Fruit fly (Drosophila melanogaster) whole organism, adult: ENCODE data around the gene Mo25.
A peak's percentile ranks its signal among the peaks of the same experiment; 100 is the strongest.

Experiments used
- CG11617 ChIP-seq: fragments of 200-800 bp; sonication (Bioruptor generic); optimal IDR thresholded peaks from 2 replicates; lab custom pipeline; 2017; ENCODE audit warnings: mild to moderate bottlenecking, missing biosample characterization, missing genetic modification reagents, missing genetic modification characterization
- CG12768 ChIP-seq: fragments of 200-800 bp; sonication (Bioruptor generic); optimal IDR thresholded peaks from 2 replicates; lab custom pipeline; 2017; ENCODE audit warnings: missing biosample characterization, missing genetic modification characterization, mild to moderate bottlenecking, moderate library complexity, missing genetic modification reagents
- CG14711 ChIP-seq: fragments of 200-800 bp; sonication (Bioruptor generic); optimal IDR thresholded peaks from 2 replicates; lab custom pipeline; 2018; ENCODE audit warnings: missing biosample characterization, mild to moderate bottlenecking, missing genetic modification characterization, moderate library complexity
- CG1620 ChIP-seq: fragments of 200-800 bp; sonication (Bioruptor generic); optimal IDR thresholded peaks from 2 replicates; lab custom pipeline; 2016; ENCODE audit warnings: missing biosample characterization, missing genetic modification characterization
- CG33017 ChIP-seq: fragments of 200-800 bp; sonication (Bioruptor generic); optimal IDR thresholded peaks from 2 replicates; lab custom pipeline; 2018; ENCODE audit warnings: missing biosample characterization, mild to moderate bottlenecking, missing genetic modification characterization, moderate library complexity
- CG5204 ChIP-seq: fragments of 200-800 bp; sonication (Bioruptor generic); optimal IDR thresholded peaks from 2 replicates; lab custom pipeline; 2016; ENCODE audit warnings: missing biosample characterization, missing genetic modification characterization
- CG7045 ChIP-seq: fragments of 200-800 bp; sonication (Bioruptor generic); optimal IDR thresholded peaks from 2 replicates; lab custom pipeline; 2017; ENCODE audit warnings: missing biosample characterization, mild to moderate bottlenecking, missing genetic modification characterization
- CG7101 ChIP-seq: fragments of 200-800 bp; sonication (Bioruptor generic); optimal IDR thresholded peaks from 2 replicates; lab custom pipeline; 2018; ENCODE audit warnings: missing biosample characterization, mild to moderate bottlenecking, missing genetic modification characterization, moderate library complexity
- Clk ChIP-seq: fragments of 200-800 bp; sonication (Bioruptor generic); optimal IDR thresholded peaks from 2 replicates; lab custom pipeline; 2017; ENCODE audit warnings: missing biosample characterization, missing genetic modification characterization
- Crg-1 ChIP-seq: fragments of 200-800 bp; sonication (Bioruptor generic); optimal IDR thresholded peaks from 2 replicates; lab custom pipeline; 2016; ENCODE audit warnings: missing biosample characterization, missing genetic modification characterization
- Hr96 ChIP-seq: fragments of 200-800 bp; sonication (Bioruptor generic); optimal IDR thresholded peaks from 2 replicates; lab custom pipeline; 2016; ENCODE audit warnings: missing biosample characterization, missing genetic modification characterization
- Mnt ChIP-seq: fragments of 200-800 bp; sonication (Bioruptor generic); optimal IDR thresholded peaks from 2 replicates; lab custom pipeline; 2016; ENCODE audit warnings: missing biosample characterization, mild to moderate bottlenecking, missing genetic modification characterization
- bab1 ChIP-seq: fragments of 200-800 bp; sonication (Bioruptor generic); optimal IDR thresholded peaks from 3 replicates; lab custom pipeline; 2019; ENCODE audit warnings: missing biosample characterization, mild to moderate bottlenecking, missing genetic modification characterization, moderate library complexity
- cic ChIP-seq: fragments of 200-800 bp; sonication (Bioruptor generic); optimal IDR thresholded peaks from 2 replicates; lab custom pipeline; 2017; ENCODE audit warnings: missing biosample characterization, mild to moderate bottlenecking, missing genetic modification characterization, moderate library complexity
- cnc ChIP-seq, 2 experiments: fragments of >200 bp; optimal IDR thresholded peaks; 2 replicates each; lab custom pipeline; 2017
- kay ChIP-seq: fragments of 200-800 bp; sonication (Bioruptor generic); peaks from one replicate; lab custom pipeline; 2016; ENCODE audit warnings: missing biosample characterization, missing genetic modification characterization, borderline replicate concordance
- ovo ChIP-seq: fragments of 200-800 bp; sonication (Bioruptor generic); optimal IDR thresholded peaks from 2 replicates; lab custom pipeline; 2016; ENCODE audit warnings: missing biosample characterization, missing genetic modification characterization
- pad ChIP-seq: fragments of 200-800 bp; sonication (Bioruptor generic); optimal IDR thresholded peaks from 3 replicates; lab custom pipeline; 2017; ENCODE audit warnings: missing biosample characterization, missing genetic modification characterization, mild to moderate bottlenecking, moderate library complexity, missing genetic modification reagents
- tj ChIP-seq: fragments of 200-800 bp; sonication (Bioruptor generic); optimal IDR thresholded peaks from 3 replicates; lab custom pipeline; 2017; ENCODE audit warnings: missing biosample characterization, mild to moderate bottlenecking, missing genetic modification characterization, moderate library complexity
- toe ChIP-seq: fragments of 200-800 bp; sonication (Bioruptor generic); optimal IDR thresholded peaks from 2 replicates; lab custom pipeline; 2016; ENCODE audit warnings: missing biosample characterization, missing genetic modification characterization

The Mo25 gene

DNA sequence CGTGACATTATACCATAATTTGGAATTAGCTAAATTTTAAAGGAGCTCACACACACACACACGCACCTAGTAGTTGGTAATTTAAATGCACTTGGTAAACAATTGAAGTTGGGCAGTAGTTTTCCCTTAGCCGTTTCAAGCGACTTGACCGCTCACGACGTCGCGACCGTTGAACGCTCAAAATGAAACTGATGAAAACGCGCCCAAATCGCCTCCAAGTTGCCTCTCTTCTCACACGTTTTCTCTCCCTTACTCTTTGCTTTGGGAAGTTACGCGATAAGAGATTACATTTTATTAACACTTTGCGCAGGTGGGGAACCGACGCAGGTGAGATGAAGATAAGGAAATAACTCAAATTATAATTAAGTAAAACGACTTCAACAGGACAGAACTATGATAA is 43.1 kb downstream of the Mo25 start:
- TF ChIP-seq Mnt (GFP tag; lab: Kevin White, UChicago) (peak; percentile 22), CG7101 (no peak), toe (GFP tag; lab: Kevin White, UChicago) (no peak), ovo (GFP tag; lab: Kevin White, UChicago) (no peak), Crg-1 (GFP tag; lab: Kevin White, UChicago) (no peak), CG14711 (tag; lab: Kevin White, UChicago) (no peak), kay (GFP tag; lab: Kevin White, UChicago) (peak; percentile 60), CG12768 (GFP tag; lab: Kevin White, UChicago) (peak; percentile 33), bab1 (no peak), cnc (optimal IDR thresholded peaks at IDR 0.05; lab: Kevin White, UChicago) (no peak), CG11617 (GFP tag; lab: Kevin White, UChicago) (no peak), pad (GFP tag; lab: Kevin White, UChicago) (peak; percentile 11), CG7045 (no peak), Clk (GFP tag; lab: Kevin White, UChicago) (no peak), CG33017 (no peak), tj (GFP tag; lab: Kevin White, UChicago) (no peak), Hr96 (GFP tag; lab: Kevin White, UChicago) (no peak), cic (no peak), CG5204 (GFP tag; lab: Kevin White, UChicago) (no peak), CG1620 (GFP tag; lab: Kevin White, UChicago) (no peak)

DNA sequence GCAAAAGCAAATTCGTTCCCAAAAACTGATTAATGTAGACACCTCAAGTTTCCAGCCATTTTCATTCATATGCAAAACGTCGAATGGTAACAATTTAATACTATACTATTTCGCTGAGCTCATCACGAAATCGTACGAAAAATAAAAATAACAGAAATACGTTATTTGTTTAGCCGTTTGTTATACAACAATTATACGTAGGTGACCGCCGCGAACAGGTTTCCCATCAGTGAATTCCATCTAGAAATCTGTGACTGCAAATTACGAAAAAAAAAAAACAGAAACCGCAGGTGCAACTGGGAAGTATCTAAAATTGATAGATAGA is 43.6 kb downstream of the Mo25 start:
- TF ChIP-seq tj (GFP tag; lab: Kevin White, UChicago) (peak; percentile 89), pad (GFP tag; lab: Kevin White, UChicago) (no peak), CG7045 (no peak)

DNA sequence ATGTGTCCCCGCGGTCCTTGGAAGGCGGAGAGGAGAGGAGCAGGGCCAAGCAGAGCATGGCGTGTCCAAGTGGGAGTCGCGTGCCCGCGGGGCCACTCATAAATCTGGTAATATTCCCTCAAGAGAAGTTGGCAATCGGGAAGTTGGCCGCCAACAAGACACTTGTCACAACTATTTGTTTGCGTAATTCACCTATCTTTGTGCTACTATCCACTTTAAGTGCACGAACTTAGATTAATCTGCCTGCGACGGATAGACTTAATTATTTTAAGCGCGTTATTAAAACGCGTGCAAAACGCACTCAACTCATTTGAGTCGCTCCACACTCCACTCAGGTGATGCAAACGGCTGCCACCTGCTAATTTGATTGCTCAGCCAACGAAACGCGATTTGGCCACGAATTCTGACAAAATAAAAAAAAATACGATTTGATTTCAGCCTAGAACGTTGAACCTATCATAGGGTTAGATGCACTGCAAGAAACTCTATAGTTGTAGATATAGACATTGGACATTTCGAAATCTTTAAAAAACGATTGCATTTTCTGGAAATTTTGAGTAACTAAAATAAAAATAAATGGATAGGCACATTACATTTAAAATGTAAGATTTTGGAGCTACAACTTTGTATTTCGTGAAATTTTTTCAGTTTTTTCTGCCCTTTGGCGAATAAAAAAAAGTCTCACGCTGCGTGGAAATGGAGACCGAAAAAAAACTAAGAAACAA is 44.1 kb downstream of the Mo25 start:
- TF ChIP-seq CG12768 (GFP tag; lab: Kevin White, UChicago) (no peak), kay (GFP tag; lab: Kevin White, UChicago) (peak; percentile 19)

DNA sequence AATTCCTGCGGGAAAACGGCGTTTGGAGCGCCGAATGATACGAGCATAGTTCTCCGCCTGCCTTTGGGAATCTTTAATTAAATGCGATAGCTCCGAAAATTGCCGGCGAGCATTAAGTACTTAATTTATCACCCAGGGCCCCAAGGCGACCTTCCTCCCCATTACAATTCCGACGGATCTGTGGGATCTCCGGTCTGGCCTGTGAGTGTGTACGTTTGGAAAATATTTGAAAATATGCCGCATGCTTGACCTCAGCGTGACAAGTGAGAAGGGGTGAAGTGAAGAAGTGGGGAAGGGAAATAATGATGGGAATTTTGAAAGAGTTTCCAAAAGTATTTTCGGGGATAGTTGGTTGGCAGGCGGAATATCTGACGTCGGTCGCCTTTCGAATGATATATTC is 45.8 kb downstream of the Mo25 start:
- TF ChIP-seq toe (GFP tag; lab: Kevin White, UChicago) (no peak), CG5204 (GFP tag; lab: Kevin White, UChicago) (no peak), pad (GFP tag; lab: Kevin White, UChicago) (no peak), cic (no peak), CG33017 (no peak), Mnt (GFP tag; lab: Kevin White, UChicago) (no peak), tj (GFP tag; lab: Kevin White, UChicago) (no peak), ovo (GFP tag; lab: Kevin White, UChicago) (no peak), CG7045 (no peak), CG1620 (GFP tag; lab: Kevin White, UChicago) (no peak), bab1 (no peak), Clk (GFP tag; lab: Kevin White, UChicago) (no peak), CG12768 (GFP tag; lab: Kevin White, UChicago) (no peak), Hr96 (GFP tag; lab: Kevin White, UChicago) (no peak), cnc (optimal IDR thresholded peaks at IDR 0.05; lab: Kevin White, UChicago) (no peak), CG14711 (tag; lab: Kevin White, UChicago) (no peak), Crg-1 (GFP tag; lab: Kevin White, UChicago) (no peak), CG11617 (GFP tag; lab: Kevin White, UChicago) (no peak)

DNA sequence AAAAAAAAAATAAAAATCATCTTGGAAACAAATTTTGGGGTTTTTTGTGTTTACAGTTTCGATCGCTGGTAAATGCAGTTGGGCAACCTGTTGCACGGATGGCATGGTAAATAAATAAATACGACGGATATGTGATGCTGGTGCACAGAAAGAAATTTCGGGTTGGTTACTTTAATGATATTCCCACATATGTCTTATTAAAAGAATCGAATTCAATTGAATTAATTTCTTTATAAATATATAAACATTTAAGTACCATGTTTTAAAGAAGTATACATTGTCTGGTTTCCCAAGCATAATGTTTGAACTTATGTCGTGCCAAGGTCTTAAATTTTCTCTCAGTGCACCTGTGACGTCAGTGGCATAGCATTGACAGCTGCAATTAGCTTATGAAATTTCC is 47.8 kb downstream of the Mo25 start:
- TF ChIP-seq Hr96 (GFP tag; lab: Kevin White, UChicago) (no peak), cnc (optimal IDR thresholded peaks at IDR 0.05; lab: Kevin White, UChicago) (no peak), CG14711 (tag; lab: Kevin White, UChicago) (no peak), Clk (GFP tag; lab: Kevin White, UChicago) (no peak), kay (GFP tag; lab: Kevin White, UChicago) (no peak), CG5204 (GFP tag; lab: Kevin White, UChicago) (no peak), tj (GFP tag; lab: Kevin White, UChicago) (no peak), pad (GFP tag; lab: Kevin White, UChicago) (no peak), CG12768 (GFP tag; lab: Kevin White, UChicago) (no peak), Crg-1 (GFP tag; lab: Kevin White, UChicago) (no peak), CG7045 (no peak), CG1620 (GFP tag; lab: Kevin White, UChicago) (no peak), Mnt (GFP tag; lab: Kevin White, UChicago) (no peak), CG7101 (no peak)

DNA sequence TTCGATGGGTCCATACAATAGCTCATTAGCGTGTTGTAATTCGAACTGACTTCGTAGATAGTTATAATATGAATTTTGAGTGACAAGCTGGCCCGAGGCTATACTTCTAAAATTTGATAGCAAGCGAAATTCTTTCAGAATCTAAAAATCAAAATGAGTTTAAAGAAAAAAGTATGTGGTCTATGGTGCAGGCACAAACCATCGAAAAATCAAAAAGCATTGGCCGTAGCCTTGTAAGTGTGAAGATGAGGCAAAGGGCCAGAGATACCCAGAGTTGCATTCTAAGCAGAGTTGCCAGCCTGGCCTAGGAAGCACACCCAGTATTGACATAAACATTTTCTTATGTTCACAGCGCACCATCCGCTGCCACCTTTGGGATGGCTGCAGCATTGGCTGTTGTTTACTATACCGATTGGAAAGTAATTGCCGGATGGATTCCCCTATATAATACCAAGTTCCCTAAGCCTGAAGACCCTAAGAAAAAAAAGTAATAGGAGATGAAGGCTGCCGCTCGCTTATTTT is 48.5 kb downstream of the Mo25 start, which contains the start of gene UQCR-6.4L:
Gene UQCR-6.4L (plus strand): TSS at position 51 of the 522 bp plus-strand sequence.
- TF ChIP-seq ovo (GFP tag; lab: Kevin White, UChicago) (no peak), cic (no peak), CG1620 (GFP tag; lab: Kevin White, UChicago) (no peak), CG7045 (no peak), Mnt (GFP tag; lab: Kevin White, UChicago) (no peak), kay (GFP tag; lab: Kevin White, UChicago) (no peak), Clk (GFP tag; lab: Kevin White, UChicago) (no peak), pad (GFP tag; lab: Kevin White, UChicago) (no peak), tj (GFP tag; lab: Kevin White, UChicago) (no peak), cnc (optimal IDR thresholded peaks at IDR 0.05; lab: Kevin White, UChicago) (no peak), bab1 (no peak), CG14711 (tag; lab: Kevin White, UChicago) (no peak), CG7101 (no peak), CG12768 (GFP tag; lab: Kevin White, UChicago) (no peak), CG11617 (GFP tag; lab: Kevin White, UChicago) (no peak), Crg-1 (GFP tag; lab: Kevin White, UChicago) (no peak), CG33017 (no peak), toe (GFP tag; lab: Kevin White, UChicago) (no peak), Hr96 (GFP tag; lab: Kevin White, UChicago) (no peak)
